Fruit fly (Drosophila melanogaster): Measurements from ENCODE around the gene LysP.

- TF ChIP-seq CTCF (optimal IDR thresholded peaks at IDR 0.05) (no peak), CG8478 (optimal IDR thresholded peaks at IDR 0.05) (no peak)
These were observed 31.9 kb upstream of the LysP start, which contains the start of gene Bfc for dm6 chr3L:1250396-1250795.

Measured in S2 (cell line).